Worm (Caenorhabditis elegans): ENCODE results near the gene rsd-3.

DNA sequence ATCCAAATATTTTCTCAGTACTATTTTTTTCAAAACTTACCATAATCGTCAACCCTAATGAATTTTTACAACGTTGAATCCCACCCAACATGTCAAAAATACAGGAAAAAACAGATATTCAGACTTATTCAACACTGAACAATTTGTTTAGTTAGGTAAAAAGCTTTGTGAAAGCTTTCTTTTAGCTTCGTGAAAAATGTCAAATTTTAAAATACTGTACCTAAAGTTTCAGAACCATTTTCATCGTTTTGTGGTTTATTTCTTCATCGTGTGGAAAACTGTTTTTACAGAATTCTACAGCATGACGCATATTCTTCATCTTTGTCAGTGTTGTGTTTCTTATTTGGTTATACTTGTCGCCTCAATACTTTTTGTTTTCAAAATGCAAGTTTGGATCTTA is 52.3 kb downstream of the rsd-3 start, which contains the start of gene F54F7.14:
- no peak for TF ChIP-seq R02D3.7 (tag; optimal IDR thresholded peaks at IDR 0.05)
- no peak for TF ChIP-seq aly-2 (tag; optimal IDR thresholded peaks at IDR 0.05)
- TF ChIP-seq tra-1 (GFP tag; IDR thresholded peaks at IDR 0.05): no peak
